Worm (Caenorhabditis elegans): ENCODE results near the gene R102.10.

DNA sequence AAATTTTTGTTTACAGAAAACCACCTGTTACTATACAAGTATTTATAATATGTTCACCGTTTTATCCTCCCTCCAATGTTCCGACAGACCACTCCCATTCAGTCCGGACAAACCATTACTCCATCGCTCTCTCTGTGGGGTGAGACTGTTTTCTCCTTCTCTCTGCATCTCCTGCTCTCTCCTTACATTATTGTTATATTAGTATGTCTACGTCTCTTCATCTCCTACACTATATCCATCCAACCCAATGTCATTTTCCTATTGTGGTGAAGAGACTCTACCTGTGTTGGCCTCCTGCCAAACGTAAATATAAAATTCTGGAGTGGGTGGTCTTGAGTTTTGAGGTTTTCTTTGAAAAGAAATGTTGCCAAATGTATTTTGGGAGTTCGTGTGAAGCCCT, 9.3 kb downstream of the R102.10 start:
- TF ChIP-seq unc-62 (GFP tag; optimal IDR thresholded peaks at IDR 0.05 in 1 of 2) (peak in 1 of 2 experiments; percentile 10), unc-62 (tag; optimal IDR thresholded peaks at IDR 0.05) (no peak), ces-1 (GFP tag; optimal IDR thresholded peaks at IDR 0.05) (no peak), zag-1 (tag; optimal IDR thresholded peaks at IDR 0.05) (no peak), mep-1 (tag; optimal IDR thresholded peaks at IDR 0.05) (no peak), skn-1 (tag; optimal IDR thresholded peaks at IDR 0.05) (no peak), jun-1 (tag; optimal IDR thresholded peaks at IDR 0.05) (no peak), nhr-76 (tag; optimal IDR thresholded peaks at IDR 0.05) (no peak), lin-13 (GFP tag; optimal IDR thresholded peaks at IDR 0.05) (no peak)
